Fruit fly (Drosophila melanogaster) whole organism, pupa: ENCODE results near the gene Pif1.

ENCODE experiments used
- CG15710 ChIP-seq: fragments of 200-800 bp; sonication (Bioruptor generic); optimal IDR thresholded peaks from 2 replicates; lab custom pipeline; 2018; ENCODE audit warnings: missing biosample characterization, mild to moderate bottlenecking, missing genetic modification characterization, moderate library complexity
- Ets98B ChIP-seq: fragments of 200-800 bp; sonication (Bioruptor generic); IDR thresholded peaks from 2 replicates; pipeline ENCODE4 v1.3.6; 2022; ENCODE audit warnings: missing biosample characterization, missing genetic modification characterization
- rn ChIP-seq: fragments of 200-800 bp; sonication (Bioruptor generic); IDR thresholded peaks from 2 replicates; pipeline ENCODE4 v1.3.6; 2022; ENCODE audit warnings: missing biosample characterization, missing genetic modification characterization

dm6 chr2L:3475948-3476347 is 6.1 kb upstream of the Pif1 start:
- no peak for TF ChIP-seq CG15710
- no peak for TF ChIP-seq Ets98B
- TF ChIP-seq rn (GFP tag; lab: Robert Waterston, UW): no peak
